Worm (Caenorhabditis elegans): ENCODE results near the gene irld-1.

DNA sequence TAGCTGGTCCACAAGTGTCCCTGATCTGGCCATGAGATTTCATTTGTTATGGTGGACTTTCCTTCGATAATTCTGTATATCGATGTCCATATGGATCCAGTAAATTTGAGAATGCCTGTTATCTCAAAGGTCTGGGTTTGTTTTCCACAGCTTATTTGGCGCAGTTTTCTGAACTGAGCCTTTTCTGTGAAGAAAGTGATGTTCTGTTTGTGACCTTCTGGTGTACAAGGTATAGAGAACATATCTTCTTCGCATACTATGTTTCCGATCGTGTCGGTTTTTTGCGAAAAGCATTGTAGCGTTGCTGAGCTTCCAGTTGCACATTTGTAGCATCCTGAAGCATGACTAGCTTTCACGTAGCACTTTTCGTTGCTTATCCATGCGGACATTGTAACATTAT, 33.7 kb upstream of the irld-1 start:
- no peak for TF ChIP-seq F52B5.7 (tag; optimal IDR thresholded peaks at IDR 0.05)
- TF ChIP-seq C06A6.2 (GFP tag; conservative IDR thresholded peaks at IDR 0.05), result no peak
- TF ChIP-seq snpc-4 (GFP tag; optimal IDR thresholded peaks at IDR 0.05), result no peak
- no peak for TF ChIP-seq snpc-4 (tag; optimal IDR thresholded peaks at IDR 0.05)
- no peak for TF ChIP-seq egrh-3 (GFP tag; IDR thresholded peaks at IDR 0.05)
- no peak for TF ChIP-seq ceh-91 (GFP tag; IDR thresholded peaks at IDR 0.05)
- no peak for TF ChIP-seq akir-1 (GFP tag; optimal IDR thresholded peaks at IDR 0.05)
- TF ChIP-seq ccch-3 (GFP tag; optimal IDR thresholded peaks at IDR 0.05), result no peak

All from whole organism, young adult.